Fruit fly (Drosophila melanogaster) whole organism, prepupa: ENCODE data around the gene CG7031.

Experiments used
- CG1621 ChIP-seq: fragments of 200-800 bp; sonication (Bioruptor generic); optimal IDR thresholded peaks from 3 replicates; lab custom pipeline; 2018; ENCODE audit warnings: missing biosample characterization, mild to moderate bottlenecking, missing genetic modification characterization
- CG3919 ChIP-seq: fragments of 200-800 bp; sonication (Bioruptor generic); optimal IDR thresholded peaks from 3 replicates; lab custom pipeline; 2016; ENCODE audit warnings: missing biosample characterization, missing genetic modification characterization
- CG6276 ChIP-seq: fragments of 200-800 bp; sonication (Bioruptor generic); optimal IDR thresholded peaks from 2 replicates; lab custom pipeline; 2017; ENCODE audit warnings: missing biosample characterization, mild to moderate bottlenecking, missing genetic modification characterization
- CG6808 ChIP-seq: fragments of 200-800 bp; sonication (Bioruptor generic); optimal IDR thresholded peaks from 3 replicates; lab custom pipeline; 2017; ENCODE audit warnings: missing biosample characterization, missing genetic modification characterization, mild to moderate bottlenecking, moderate library complexity, missing genetic modification reagents
- CG8319 ChIP-seq: fragments of 200-800 bp; sonication (Bioruptor generic); optimal IDR thresholded peaks from 3 replicates; lab custom pipeline; 2016; ENCODE audit warnings: missing biosample characterization, missing genetic modification characterization
- Ets21C ChIP-seq: fragments of 200-800 bp; sonication (Bioruptor generic); optimal IDR thresholded peaks from 3 replicates; lab custom pipeline; 2016; ENCODE audit warnings: missing biosample characterization, missing genetic modification characterization
- Hr38 ChIP-seq: sonication (Bioruptor generic); optimal IDR thresholded peaks from 2 replicates; lab custom pipeline; 2016; ENCODE audit warnings: missing biosample characterization, missing genetic modification characterization
- net ChIP-seq: fragments of 200-800 bp; sonication (Bioruptor generic); optimal IDR thresholded peaks from 3 replicates; lab custom pipeline; 2016; ENCODE audit warnings: missing biosample characterization, missing genetic modification characterization
- vri ChIP-seq: fragments of 200-800 bp; sonication (Bioruptor generic); optimal IDR thresholded peaks from 3 replicates; lab custom pipeline; 2016; ENCODE audit warnings: missing biosample characterization, mild to moderate bottlenecking, missing genetic modification characterization

DNA sequence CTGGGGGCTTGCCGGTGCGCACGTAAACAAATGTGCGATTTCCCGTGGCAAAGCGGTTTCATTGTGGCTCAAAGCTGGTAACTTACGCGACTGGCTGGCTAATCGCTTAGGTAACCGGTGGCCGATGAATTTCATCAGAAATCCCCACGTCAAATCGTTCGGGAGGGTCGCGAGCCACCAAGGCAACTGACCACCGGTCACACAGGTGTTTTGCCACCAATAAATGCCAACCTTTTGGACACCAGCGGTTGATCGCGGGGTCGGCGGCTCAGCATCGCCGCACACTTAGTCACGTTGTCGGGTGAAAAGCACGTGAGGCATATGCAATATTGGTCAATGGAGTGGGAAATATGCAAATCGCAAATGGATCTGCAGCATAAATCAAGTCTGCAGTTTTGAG lies 27.6 kb upstream of the CG7031 start:
- no peak for TF ChIP-seq vri (GFP tag; lab: Kevin White, UChicago)
- TF ChIP-seq CG8319 = no peak
- TF ChIP-seq CG1621 = no peak
- TF ChIP-seq Hr38 (GFP tag; lab: Kevin White, UChicago) = no peak
- TF ChIP-seq CG6276 (GFP tag; lab: Kevin White, UChicago) = no peak
- TF ChIP-seq CG3919 (GFP tag; lab: Kevin White, UChicago) = no peak
- TF ChIP-seq net (GFP tag; lab: Kevin White, UChicago) = no peak
- no peak for TF ChIP-seq CG6808 (GFP tag; lab: Kevin White, UChicago)
- TF ChIP-seq Ets21C (GFP tag; lab: Kevin White, UChicago) = no peak
